Fruit fly (Drosophila melanogaster) S2 (cell line): ENCODE data around the gene CG43062.

Experiments used
- CG8478 ChIP-seq: fragments of >200 bp; optimal IDR thresholded peaks from 2 replicates; lab custom pipeline; 2018
- CTCF ChIP-seq, 2 experiments: fragments of >200 bp; optimal IDR thresholded peaks; 2 replicates each; lab custom pipeline; 2018

- no peak for TF ChIP-seq CG8478 (lab: Kevin White, UChicago)
- TF ChIP-seq CTCF (optimal IDR thresholded peaks at IDR 0.05; lab: Kevin White, UChicago) = no peak
Observed at dm6 chr3R:11772181-11772827, 22.2 kb downstream of the CG43062 start.
